Fruit fly (Drosophila melanogaster): ENCODE results near the gene CG15601.

Gene CG15601

DNA sequence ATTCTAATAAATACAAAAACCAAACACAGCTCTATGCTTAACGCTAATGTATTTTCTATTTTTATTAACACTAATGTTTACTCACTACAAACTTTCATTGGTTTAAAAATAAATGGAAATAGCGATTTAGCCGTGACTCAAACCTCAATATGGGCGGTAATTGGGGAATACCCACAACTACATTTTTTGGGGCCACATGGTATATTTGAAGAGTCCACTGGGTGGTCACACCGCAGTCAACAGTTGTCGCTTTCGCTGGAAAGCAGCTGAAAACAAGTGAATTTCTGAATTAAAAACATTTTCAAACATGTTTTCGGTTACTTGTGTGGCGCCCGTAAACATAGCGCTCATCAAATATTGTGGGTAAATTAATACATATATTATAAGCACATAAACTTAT, 38.5 kb downstream of the CG15601 start, which contains the start of gene Mvd:
Mvd (plus strand) TSS at position 222 of the 400 bp plus-strand sequence.
- TF ChIP-seq fkh (GFP tag; optimal IDR thresholded peaks at IDR 0.05) (peak; percentile 90), esn (GFP tag; optimal IDR thresholded peaks at IDR 0.05) (no peak), CG16779 (tag; optimal IDR thresholded peaks at IDR 0.05) (no peak), CG6854 (GFP tag; optimal IDR thresholded peaks at IDR 0.05) (no peak), CG3919 (GFP tag; optimal IDR thresholded peaks at IDR 0.05) (no peak), CG34406 (GFP tag; optimal IDR thresholded peaks at IDR 0.05) (no peak), lz (GFP tag; optimal IDR thresholded peaks at IDR 0.05) (no peak), CG6792 (GFP tag; optimal IDR thresholded peaks at IDR 0.05) (no peak), Sox15 (GFP tag; optimal IDR thresholded peaks at IDR 0.05) (no peak), Blimp-1 (GFP tag; optimal IDR thresholded peaks at IDR 0.05) (peak; percentile 65), Sox102F (GFP tag; optimal IDR thresholded peaks at IDR 0.05) (no peak), CG10669 (GFP tag; optimal IDR thresholded peaks at IDR 0.05) (no peak), CG3032 (tag; optimal IDR thresholded peaks at IDR 0.05) (peak; percentile 6), CG6808 (GFP tag; optimal IDR thresholded peaks at IDR 0.05) (no peak), Eip78C (GFP tag) (peak; percentile 64), Ets96B (tag; optimal IDR thresholded peaks at IDR 0.05) (no peak)

DNA sequence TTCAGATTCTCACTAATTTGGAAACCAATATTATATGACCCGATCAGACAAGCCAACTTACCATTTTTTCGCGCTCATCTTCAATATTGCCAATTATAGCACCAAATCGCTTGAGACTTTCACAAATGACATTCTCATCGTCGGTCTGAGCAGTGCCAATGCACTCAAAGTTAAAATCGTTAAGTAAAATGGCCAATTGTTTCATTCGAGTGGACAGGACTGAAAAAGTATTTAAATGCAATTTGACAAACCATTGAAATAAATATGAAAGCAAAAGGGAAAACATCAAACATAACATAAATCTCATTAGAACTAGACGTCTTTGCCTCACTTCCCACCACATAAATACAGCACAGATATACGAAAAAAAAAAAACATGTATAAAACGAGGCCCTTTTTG, 45.6 kb downstream of the CG15601 start, which contains the start of gene CG8260:
CG8260 (plus strand) TSS at position 301 of the 400 bp plus-strand sequence.
- TF ChIP-seq CG11902 (GFP tag; optimal IDR thresholded peaks at IDR 0.05), result no peak
- no peak for TF ChIP-seq fd85E (GFP tag; optimal IDR thresholded peaks at IDR 0.05)
- no peak for TF ChIP-seq CG15336 (GFP tag; IDR thresholded peaks at IDR 0.05)

DNA sequence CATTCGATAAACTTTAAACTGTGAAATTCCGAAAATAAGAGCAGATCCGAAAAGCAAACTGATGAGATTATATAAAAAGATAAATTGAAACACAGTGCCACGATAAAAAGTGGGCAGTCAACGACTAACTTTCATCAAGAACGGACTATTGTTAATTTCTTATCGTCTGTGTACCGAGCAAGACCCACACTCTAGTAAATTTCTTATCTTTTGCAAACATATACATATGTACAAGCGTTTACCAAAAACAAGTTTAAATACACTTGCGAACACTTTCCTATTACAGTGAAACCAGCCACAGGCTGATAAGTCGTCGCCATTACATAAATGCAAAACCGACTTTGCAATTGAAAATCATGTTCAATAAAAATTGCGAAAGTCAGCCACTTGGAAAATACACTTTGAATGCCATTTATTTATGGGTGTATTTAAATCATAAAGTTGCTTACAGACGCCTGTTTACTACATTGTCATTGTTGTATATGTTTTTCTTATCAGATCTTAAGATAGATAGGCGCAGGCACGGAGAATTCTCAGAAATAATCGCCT, 48.3 kb downstream of the CG15601 start:
- no peak for TF ChIP-seq eg (GFP tag; IDR thresholded peaks at IDR 0.05)
- TF ChIP-seq CG6276 (GFP tag; optimal IDR thresholded peaks at IDR 0.05), result no peak
- no peak for TF ChIP-seq fd59A (GFP tag; optimal IDR thresholded peaks at IDR 0.05)
- TF ChIP-seq CG6854 (GFP tag; optimal IDR thresholded peaks at IDR 0.05), result no peak
- peak; percentile 50 for TF ChIP-seq fkh (GFP tag; optimal IDR thresholded peaks at IDR 0.05)
- TF ChIP-seq Sox14 (GFP tag; optimal IDR thresholded peaks at IDR 0.05), result no peak
- TF ChIP-seq Sox15 (GFP tag; optimal IDR thresholded peaks at IDR 0.05), result no peak
- TF ChIP-seq OdsH (GFP tag; optimal IDR thresholded peaks at IDR 0.05), result no peak
- no peak for TF ChIP-seq CG7368 (GFP tag; optimal IDR thresholded peaks at IDR 0.05)
- no peak for TF ChIP-seq Smox (GFP tag; optimal IDR thresholded peaks at IDR 0.05)
- TF ChIP-seq cyc (GFP tag; optimal IDR thresholded peaks at IDR 0.05), result no peak
- TF ChIP-seq Met (GFP tag; optimal IDR thresholded peaks at IDR 0.05), result no peak
- TF ChIP-seq CG6792 (GFP tag; optimal IDR thresholded peaks at IDR 0.05), result no peak
- no peak for TF ChIP-seq net (GFP tag; optimal IDR thresholded peaks at IDR 0.05)
- peak; percentile 20 for TF ChIP-seq Eip78C (GFP tag)
- no peak for TF ChIP-seq CG15336 (GFP tag; IDR thresholded peaks at IDR 0.05)
- no peak for TF ChIP-seq CG8119 (GFP tag; IDR thresholded peaks at IDR 0.05)
- no peak for TF ChIP-seq Ets21C (GFP tag; optimal IDR thresholded peaks at IDR 0.05)
- no peak for TF ChIP-seq salr (GFP tag; optimal IDR thresholded peaks at IDR 0.05)
- no peak for TF ChIP-seq Eip75B (GFP tag; optimal IDR thresholded peaks at IDR 0.05)
- TF ChIP-seq Lpt (GFP tag; optimal IDR thresholded peaks at IDR 0.05), result no peak
- TF ChIP-seq dsx (GFP tag; optimal IDR thresholded peaks at IDR 0.05; ENCODE audit: poor library complexity, severe bottlenecking), result no peak
- peak; percentile 37 for TF ChIP-seq vri (GFP tag; optimal IDR thresholded peaks at IDR 0.05)
- TF ChIP-seq esn (GFP tag; optimal IDR thresholded peaks at IDR 0.05), result no peak

Data from whole organism, prepupa.